Fruit fly (Drosophila melanogaster) whole organism, embryonic: ENCODE measurements around the gene PpD6.

Source experiments
- Abd-B ChIP-seq: fragments of 200-800 bp; sonication (Bioruptor generic); optimal IDR thresholded peaks from 2 replicates; lab custom pipeline; 2018; ENCODE audit warnings: missing biosample characterization, mild to moderate bottlenecking, missing genetic modification characterization, moderate library complexity
- Asciz ChIP-seq: fragments of 200-800 bp; sonication (Bioruptor generic); optimal IDR thresholded peaks from 2 replicates; lab custom pipeline; 2017; ENCODE audit warnings: missing biosample characterization, mild to moderate bottlenecking, missing genetic modification characterization, missing genetic modification reagents
- Atf-2 ChIP-seq: fragments of 200-800 bp; sonication (Bioruptor generic); optimal IDR thresholded peaks from 2 replicates; lab custom pipeline; 2016; ENCODE audit warnings: missing biosample characterization, missing genetic modification characterization
- Atf3 ChIP-seq: fragments of 200-800 bp; sonication (Bioruptor generic); optimal IDR thresholded peaks from 3 replicates; lab custom pipeline; 2016; ENCODE audit warnings: missing biosample characterization, missing genetic modification characterization
- Bgb ChIP-seq: fragments of 200-800 bp; sonication (Bioruptor generic); IDR thresholded peaks from 2 replicates; pipeline ENCODE4 v1.3.6; 2022; ENCODE audit warnings: missing biosample characterization, missing genetic modification characterization; ENCODE audit not compliant: partially characterized antibody
- CG10321 ChIP-seq: fragments of 200-800 bp; sonication (Bioruptor generic); IDR thresholded peaks from 2 replicates; pipeline ENCODE4 v1.3.6; 2022; ENCODE audit warnings: missing biosample characterization, missing genetic modification characterization
- CG10654 ChIP-seq: fragments of 200-800 bp; sonication (Bioruptor generic); optimal IDR thresholded peaks from 2 replicates; lab custom pipeline; 2016; ENCODE audit warnings: missing biosample characterization, missing genetic modification characterization
- CG12219 ChIP-seq: fragments of 200-800 bp; sonication (Bioruptor generic); optimal IDR thresholded peaks from 3 replicates; lab custom pipeline; 2018; ENCODE audit warnings: missing biosample characterization, mild to moderate bottlenecking, missing genetic modification characterization
- CG12769 ChIP-seq: fragments of 200-800 bp; sonication (Bioruptor generic); optimal IDR thresholded peaks from 2 replicates; lab custom pipeline; 2019; ENCODE audit warnings: missing biosample characterization, mild to moderate bottlenecking, missing genetic modification characterization, moderate library complexity
- CG14441 ChIP-seq: fragments of 200-800 bp; sonication (Bioruptor generic); IDR thresholded peaks from 2 replicates; pipeline ENCODE4 v1.3.6; 2022; ENCODE audit warnings: missing biosample characterization, missing genetic modification characterization
- CG15073 ChIP-seq: fragments of 200-800 bp; sonication (Bioruptor generic); optimal IDR thresholded peaks from 2 replicates; lab custom pipeline; 2016; ENCODE audit warnings: missing biosample characterization, missing genetic modification characterization
- CG17328 ChIP-seq: fragments of 200-800 bp; sonication (Bioruptor generic); IDR thresholded peaks from 2 replicates; pipeline ENCODE4 v1.3.6; 2022; ENCODE audit warnings: missing biosample characterization, missing genetic modification characterization
- CG18011 ChIP-seq: fragments of 200-800 bp; sonication (Bioruptor generic); optimal IDR thresholded peaks from 2 replicates; lab custom pipeline; 2017; ENCODE audit warnings: missing biosample characterization, missing genetic modification characterization, mild to moderate bottlenecking, moderate library complexity, missing genotype
- CG32772 ChIP-seq: fragments of 200-800 bp; sonication (Bioruptor generic); IDR thresholded peaks from 2 replicates; pipeline ENCODE4 v1.3.6; 2022; ENCODE audit warnings: missing biosample characterization, missing genetic modification characterization
- CG3407 ChIP-seq: fragments of 200-800 bp; sonication (Bioruptor generic); optimal IDR thresholded peaks from 2 replicates; lab custom pipeline; 2018; ENCODE audit warnings: missing biosample characterization, mild to moderate bottlenecking, missing genetic modification characterization
- CG34376 ChIP-seq: fragments of 200-800 bp; sonication (Bioruptor generic); optimal IDR thresholded peaks from 2 replicates; lab custom pipeline; 2018; ENCODE audit warnings: missing biosample characterization, mild to moderate bottlenecking, missing genetic modification characterization
- CG3726 ChIP-seq: fragments of 200-800 bp; sonication (Bioruptor generic); IDR thresholded peaks from 3 replicates; pipeline ENCODE4, ENCODE4 v1.3.6; 2022; ENCODE audit warnings: missing biosample characterization, missing genetic modification characterization
- CG4328 ChIP-seq: fragments of 200-800 bp; sonication (Bioruptor generic); optimal IDR thresholded peaks from 3 replicates; lab custom pipeline; 2017; ENCODE audit warnings: missing biosample characterization, missing genetic modification reagents, missing genetic modification characterization
- CG4820 ChIP-seq: fragments of 200-800 bp; sonication (Bioruptor generic); optimal IDR thresholded peaks from 3 replicates; lab custom pipeline; 2016; ENCODE audit warnings: missing biosample characterization, missing genetic modification characterization
- CG5180 ChIP-seq: fragments of 200-800 bp; sonication (Bioruptor generic); optimal IDR thresholded peaks from 3 replicates; lab custom pipeline; 2017; ENCODE audit warnings: missing biosample characterization, missing genetic modification characterization, mild to moderate bottlenecking, moderate library complexity, missing genetic modification reagents
- CG5245 ChIP-seq: fragments of 200-800 bp; sonication (Bioruptor generic); optimal IDR thresholded peaks from 3 replicates; lab custom pipeline; 2016; ENCODE audit warnings: missing biosample characterization, missing genetic modification characterization
- CG6654 ChIP-seq: fragments of 200-800 bp; sonication (Bioruptor generic); optimal IDR thresholded peaks from 2 replicates; lab custom pipeline; 2017; ENCODE audit warnings: missing biosample characterization, mild to moderate bottlenecking, missing genetic modification characterization
- CG6791 ChIP-seq: fragments of 200-800 bp; sonication (Bioruptor generic); IDR thresholded peaks from 3 replicates; pipeline ENCODE4 v1.3.6; 2022; ENCODE audit warnings: missing biosample characterization, missing genetic modification characterization; ENCODE audit not compliant: partially characterized antibody
- CG6813 ChIP-seq: fragments of 200-800 bp; sonication (Bioruptor generic); optimal IDR thresholded peaks from 2 replicates; lab custom pipeline; 2017; ENCODE audit warnings: missing biosample characterization, missing genetic modification characterization, mild to moderate bottlenecking, moderate library complexity, missing genetic modification reagents
- CG7745 ChIP-seq: fragments of 200-800 bp; sonication (Bioruptor generic); optimal IDR thresholded peaks from 2 replicates; lab custom pipeline; 2018; ENCODE audit warnings: missing biosample characterization, mild to moderate bottlenecking, missing genetic modification characterization, moderate library complexity
- CG8359 ChIP-seq: fragments of 200-800 bp; sonication (Bioruptor generic); optimal IDR thresholded peaks from 2 replicates; lab custom pipeline; 2017; ENCODE audit warnings: missing biosample characterization, mild to moderate bottlenecking, missing genetic modification characterization, borderline replicate concordance
- CG8924 ChIP-seq: fragments of 200-800 bp; optimal IDR thresholded peaks from 3 replicates; lab custom pipeline; 2019; ENCODE audit warnings: missing biosample characterization, mild to moderate bottlenecking, missing genetic modification characterization, moderate library complexity
- CG9437 ChIP-seq: fragments of 200-800 bp; sonication (Bioruptor generic); optimal IDR thresholded peaks from 2 replicates; lab custom pipeline; 2018; ENCODE audit warnings: missing biosample characterization, mild to moderate bottlenecking, missing genetic modification characterization
- Fer1 ChIP-seq: fragments of 200-800 bp; sonication (Bioruptor generic); optimal IDR thresholded peaks from 2 replicates; lab custom pipeline; 2017; ENCODE audit warnings: missing biosample characterization, mild to moderate bottlenecking, missing genetic modification characterization
- Hr78 ChIP-seq, 2 experiments: fragments of 200-800 bp in 1 of 2; fragments of >200 bp in 1 of 2; sonication (Bioruptor generic) in 1 of 2; optimal IDR thresholded peaks; 2 replicates each; lab custom pipeline; 2017 to 2019; ENCODE audit warnings: missing biosample characterization in 2 of 2, missing genetic modification characterization in 2 of 2, mild to moderate bottlenecking in 1 of 2, moderate library complexity in 1 of 2
- Hsf ChIP-seq: fragments of 200-800 bp; sonication (Bioruptor generic); optimal IDR thresholded peaks from 3 replicates; lab custom pipeline; 2016; ENCODE audit warnings: missing biosample characterization, missing genetic modification characterization
- Meics ChIP-seq: fragments of 200-800 bp; sonication (Bioruptor generic); optimal IDR thresholded peaks from 2 replicates; lab custom pipeline; 2017; ENCODE audit warnings: missing biosample characterization, mild to moderate bottlenecking, missing genetic modification characterization
- Neu2 ChIP-seq: fragments of 200-800 bp; sonication (Bioruptor generic); optimal IDR thresholded peaks from 3 replicates; lab custom pipeline; 2016; ENCODE audit warnings: missing biosample characterization, missing genetic modification characterization, borderline replicate concordance
- Oaz ChIP-seq: fragments of 200-800 bp; sonication (Bioruptor generic); IDR thresholded peaks from 2 replicates; pipeline ENCODE4 v1.3.6; 2022; ENCODE audit warnings: missing biosample characterization, missing genetic modification characterization
- Rfx ChIP-seq: fragments of 200-800 bp; sonication (Bioruptor generic); IDR thresholded peaks from 2 replicates; pipeline ENCODE4 v1.3.6; 2022; ENCODE audit warnings: missing biosample characterization, missing genetic modification characterization
- Vsx1 ChIP-seq: fragments of 200-800 bp; sonication (Bioruptor generic); optimal IDR thresholded peaks from 2 replicates; lab custom pipeline; 2017; ENCODE audit warnings: missing biosample characterization, mild to moderate bottlenecking, missing genetic modification characterization, missing genetic modification reagents
- al ChIP-seq: fragments of 200-800 bp; sonication (Bioruptor generic); IDR thresholded peaks from 2 replicates; pipeline ENCODE4 v1.3.6; 2022; ENCODE audit warnings: missing biosample characterization, missing genetic modification characterization
- br ChIP-seq: fragments of >200 bp; optimal IDR thresholded peaks from 2 replicates; lab custom pipeline; 2017
- cwo ChIP-seq: fragments of 200-800 bp; sonication (Bioruptor generic); optimal IDR thresholded peaks from 3 replicates; lab custom pipeline; 2017; ENCODE audit warnings: missing biosample characterization, missing genetic modification characterization, mild to moderate bottlenecking, moderate library complexity, missing genetic modification reagents
- fd3F ChIP-seq: fragments of 200-800 bp; sonication (Bioruptor generic); optimal IDR thresholded peaks from 2 replicates; lab custom pipeline; 2018; ENCODE audit warnings: missing biosample characterization, mild to moderate bottlenecking, missing genetic modification characterization, moderate library complexity
- fru ChIP-seq: fragments of >200 bp; optimal IDR thresholded peaks from 2 replicates; lab custom pipeline; 2017
- nmo ChIP-seq: fragments of 200-800 bp; sonication (Bioruptor generic); optimal IDR thresholded peaks from 2 replicates; lab custom pipeline; 2018; ENCODE audit warnings: missing biosample characterization, mild to moderate bottlenecking, missing genetic modification characterization, moderate library complexity
- odd ChIP-seq: fragments of 200-800 bp; sonication (Bioruptor generic); optimal IDR thresholded peaks from 2 replicates; lab custom pipeline; 2017; ENCODE audit warnings: missing biosample characterization, mild to moderate bottlenecking, missing genetic modification characterization
- prd ChIP-seq, 3 experiments: fragments of >200 bp in 2 of 3; fragments of 200-800 bp in 1 of 3; sonication (Bioruptor generic) in 1 of 3; optimal IDR thresholded peaks in 2 of 3; IDR thresholded peaks in 1 of 3; 2 replicates in 2 of 3; 3 replicates in 1 of 3; pipeline versions ENCODE4 v1.3.6 to Lab custom; 2017 to 2022; ENCODE audit warnings: missing biosample characterization in 1 of 3, missing genetic modification characterization in 1 of 3
- row ChIP-seq: fragments of 200-800 bp; sonication (Bioruptor generic); IDR thresholded peaks from 3 replicates; pipeline ENCODE4 v1.3.6; 2022; ENCODE audit warnings: missing biosample characterization, missing genetic modification characterization
- sd ChIP-seq: fragments of 200-800 bp; sonication (Bioruptor generic); optimal IDR thresholded peaks from 3 replicates; lab custom pipeline; 2018; ENCODE audit warnings: missing biosample characterization, mild to moderate bottlenecking, missing genetic modification characterization, moderate library complexity
- tup ChIP-seq: fragments of 200-800 bp; sonication (Bioruptor generic); optimal IDR thresholded peaks from 2 replicates; lab custom pipeline; 2016; ENCODE audit warnings: missing biosample characterization, mild to moderate bottlenecking, missing genetic modification characterization, moderate library complexity
- vfl ChIP-seq: fragments of 200-800 bp; sonication (Bioruptor generic); optimal IDR thresholded peaks from 2 replicates; lab custom pipeline; 2016; ENCODE audit warnings: missing biosample characterization, missing genetic modification characterization
- wdn ChIP-seq: fragments of 200-800 bp; sonication (Bioruptor generic); IDR thresholded peaks from 2 replicates; pipeline ENCODE4 v1.3.6; 2022; ENCODE audit warnings: missing biosample characterization, missing genetic modification characterization
- zfh2 ChIP-seq: fragments of 200-800 bp; sonication (Bioruptor generic); optimal IDR thresholded peaks from 2 replicates; lab custom pipeline; 2016; ENCODE audit warnings: missing biosample characterization, missing genetic modification characterization

PpD6 gene

DNA sequence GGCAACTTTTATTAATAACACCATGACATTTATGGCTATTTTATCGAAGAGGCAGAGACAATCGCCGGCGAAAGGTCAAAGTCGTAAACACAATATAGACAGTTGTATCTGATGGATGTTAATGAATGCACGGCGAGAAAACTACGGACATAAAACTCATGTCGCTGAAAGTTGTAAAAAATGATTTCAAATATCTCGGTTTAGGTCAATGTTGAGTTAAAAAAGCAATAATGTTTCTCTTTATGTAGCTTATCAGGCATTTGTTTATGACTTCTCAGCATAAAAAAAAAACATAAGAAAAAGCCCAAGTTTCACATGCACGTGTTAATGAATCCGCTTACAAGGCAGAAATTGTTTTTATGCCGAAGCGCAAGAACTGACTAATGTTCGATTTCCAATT, 11.9 kb downstream of the PpD6 start (continued):
- TF ChIP-seq CG17328 (GFP tag; lab: Robert Waterston, UW) (0 out of 2 replicates have a peak, but pooled peaks have one; percentile 8), CG15073 (GFP tag; lab: Kevin White, UChicago) (no peak), CG3407 (GFP tag; lab: Kevin White, UChicago) (no peak), CG8359 (GFP tag; lab: Kevin White, UChicago) (no peak), CG18011 (GFP tag; lab: Kevin White, UChicago) (no peak), CG6813 (GFP tag; lab: Kevin White, UChicago) (no peak), Atf-2 (no peak), Asciz (no peak), CG4328 (GFP tag; lab: Kevin White, UChicago) (no peak), fd3F (GFP tag; lab: Kevin White, UChicago) (no peak), CG5245 (GFP tag; lab: Kevin White, UChicago) (no peak), CG6791 (GFP tag; lab: Robert Waterston, UW) (no peak), prd (optimal IDR thresholded peaks at IDR 0.05; lab: Kevin White, UChicago) (no peak), prd (GFP tag; IDR thresholded peaks at IDR 0.05; lab: Robert Waterston, UW) (0 out of 3 replicates have a peak, but pooled peaks have one; percentile 14), vfl (GFP tag; lab: Kevin White, UChicago) (no peak), br (lab: Kevin White, UChicago) (no peak), sd (no peak), CG3726 (GFP tag; lab: Robert Waterston, UW) (no peak), row (GFP tag; lab: Robert Waterston, UW) (peak; percentile 61), CG10321 (GFP tag; lab: Robert Waterston, UW) (no peak), Bgb (GFP tag; lab: Robert Waterston, UW) (no peak), Vsx1 (GFP tag; lab: Kevin White, UChicago) (no peak), CG4820 (GFP tag; lab: Kevin White, UChicago) (no peak), Fer1 (GFP tag; lab: Kevin White, UChicago) (no peak), odd (GFP tag; lab: Kevin White, UChicago) (no peak), CG12769 (tag; lab: Kevin White, UChicago) (no peak), CG14441 (peak; percentile 26; the same call in 1 of the 2 replicates), CG9437 (GFP tag; lab: Kevin White, UChicago) (no peak), CG10654 (GFP tag; lab: Kevin White, UChicago) (no peak), Abd-B (GFP tag; lab: Kevin White, UChicago) (peak; percentile 31), Oaz (no peak), CG32772 (0 out of 2 replicates have a peak, but pooled peaks have one; percentile 6), CG34376 (GFP tag; lab: Kevin White, UChicago) (no peak), fru (lab: Kevin White, UChicago) (no peak), wdn (GFP tag; lab: Robert Waterston, UW) (no peak), Hr78 (GFP tag; optimal IDR thresholded peaks at IDR 0.05; lab: Kevin White, UChicago) (peak in 1 of 2 experiments; percentile 49), tup (no peak), Neu2 (GFP tag; lab: Kevin White, UChicago) (no peak), CG7745 (tag; lab: Kevin White, UChicago) (no peak), Rfx (GFP tag; lab: Robert Waterston, UW) (no peak), al (GFP tag; lab: Robert Waterston, UW) (no peak), nmo (no peak), cwo (no peak), CG5180 (GFP tag; lab: Kevin White, UChicago) (no peak), CG12219 (GFP tag; lab: Kevin White, UChicago) (no peak), zfh2 (no peak), Atf3 (GFP tag; lab: Kevin White, UChicago) (no peak), CG6654 (GFP tag; lab: Kevin White, UChicago) (no peak), Hsf (no peak), CG8924 (tag; lab: Kevin White, UChicago) (no peak), Meics (no peak)
